Fruit fly (Drosophila melanogaster) whole organism, embryonic: ENCODE results near the gene Ctl1.

Experiments
- ATbp ChIP-seq: fragments of 200-800 bp; sonication (Bioruptor generic); optimal IDR thresholded peaks from 2 replicates; lab custom pipeline; 2017; ENCODE audit warnings: missing biosample characterization, mild to moderate bottlenecking, missing genetic modification characterization, missing genetic modification reagents
- Antp ChIP-seq: fragments of 200-800 bp; sonication (Bioruptor generic); optimal IDR thresholded peaks from 3 replicates; lab custom pipeline; 2016; ENCODE audit warnings: missing biosample characterization, missing genetic modification characterization
- Blimp-1 ChIP-seq: fragments of 200-800 bp; sonication (Bioruptor generic); optimal IDR thresholded peaks from 3 replicates; lab custom pipeline; 2018; ENCODE audit warnings: missing biosample characterization, missing genetic modification characterization, mild to moderate bottlenecking, moderate library complexity, missing genetic modification reagents
- CG10431 ChIP-seq: fragments of 200-800 bp; sonication (Bioruptor generic); optimal IDR thresholded peaks from 3 replicates; lab custom pipeline; 2018; ENCODE audit warnings: missing biosample characterization, mild to moderate bottlenecking, missing genetic modification characterization
- CG10979 ChIP-seq: fragments of 200-800 bp; sonication (Bioruptor generic); optimal IDR thresholded peaks from 2 replicates; lab custom pipeline; 2018; ENCODE audit warnings: missing biosample characterization, mild to moderate bottlenecking, missing genetic modification characterization, moderate library complexity
- CG11085 ChIP-seq: fragments of 200-800 bp; sonication (Bioruptor generic); IDR thresholded peaks from 2 replicates; pipeline ENCODE4 v1.3.6; 2022; ENCODE audit warnings: missing biosample characterization, missing genetic modification characterization
- CG11504 ChIP-seq: fragments of 200-800 bp; sonication (Bioruptor generic); optimal IDR thresholded peaks from 3 replicates; lab custom pipeline; 2019; ENCODE audit warnings: missing biosample characterization, mild to moderate bottlenecking, missing genetic modification characterization, moderate library complexity
- CG12236 ChIP-seq: fragments of 200-800 bp; sonication (Bioruptor generic); optimal IDR thresholded peaks from 2 replicates; lab custom pipeline; 2016; ENCODE audit warnings: missing biosample characterization, missing genetic modification characterization
- CG1233 ChIP-seq: fragments of 200-800 bp; sonication (Bioruptor generic); optimal IDR thresholded peaks from 4 replicates; lab custom pipeline; 2018; ENCODE audit warnings: missing biosample characterization, mild to moderate bottlenecking, missing genetic modification characterization
- CG12659 ChIP-seq: fragments of 200-800 bp; sonication (Bioruptor generic); optimal IDR thresholded peaks from 3 replicates; lab custom pipeline; 2017; ENCODE audit warnings: mild to moderate bottlenecking, missing biosample characterization, missing genetic modification reagents, missing genetic modification characterization
- CG13424 ChIP-seq: fragments of 200-800 bp; sonication (Bioruptor generic); optimal IDR thresholded peaks from 2 replicates; lab custom pipeline; 2019; ENCODE audit warnings: missing biosample characterization, mild to moderate bottlenecking, missing genetic modification characterization, moderate library complexity
- CG14667 ChIP-seq: fragments of 200-800 bp; sonication (Bioruptor generic); IDR thresholded peaks from 2 replicates; pipeline ENCODE4 v1.3.6; 2022; ENCODE audit warnings: missing biosample characterization, missing genetic modification characterization
- CG14710 ChIP-seq: fragments of 200-800 bp; sonication (Bioruptor generic); optimal IDR thresholded peaks from 3 replicates; lab custom pipeline; 2019; ENCODE audit warnings: missing biosample characterization, mild to moderate bottlenecking, missing genetic modification characterization, moderate library complexity
- CG15073 ChIP-seq: fragments of 200-800 bp; sonication (Bioruptor generic); optimal IDR thresholded peaks from 2 replicates; lab custom pipeline; 2016; ENCODE audit warnings: missing biosample characterization, missing genetic modification characterization
- CG15601 ChIP-seq: fragments of 200-800 bp; sonication (Bioruptor generic); optimal IDR thresholded peaks from 3 replicates; lab custom pipeline; 2019; ENCODE audit warnings: missing biosample characterization, mild to moderate bottlenecking, missing genetic modification characterization, moderate library complexity
- CG16863 ChIP-seq: fragments of 200-800 bp; sonication (Bioruptor generic); optimal IDR thresholded peaks from 3 replicates; lab custom pipeline; 2016; ENCODE audit warnings: missing biosample characterization, missing genetic modification characterization
- CG2712 ChIP-seq: fragments of 200-800 bp; optimal IDR thresholded peaks from 3 replicates; lab custom pipeline; 2019; ENCODE audit warnings: missing biosample characterization, mild to moderate bottlenecking, missing genetic modification characterization, moderate library complexity
- CG4424 ChIP-seq: fragments of 200-800 bp; sonication (Bioruptor generic); optimal IDR thresholded peaks from 3 replicates; lab custom pipeline; 2016; ENCODE audit warnings: missing biosample characterization, missing genetic modification characterization
- CG6254 ChIP-seq: fragments of 200-800 bp; sonication (Bioruptor generic); optimal IDR thresholded peaks from 3 replicates; lab custom pipeline; 2017; ENCODE audit warnings: mild to moderate bottlenecking, missing biosample characterization, missing genetic modification reagents, missing genetic modification characterization
- CG6689 ChIP-seq: fragments of 200-800 bp; sonication (Bioruptor generic); IDR thresholded peaks from 2 replicates; pipeline ENCODE4 v1.3.6; 2022; ENCODE audit warnings: missing biosample characterization, missing genetic modification characterization
- CG8359 ChIP-seq: fragments of 200-800 bp; sonication (Bioruptor generic); optimal IDR thresholded peaks from 2 replicates; lab custom pipeline; 2017; ENCODE audit warnings: missing biosample characterization, mild to moderate bottlenecking, missing genetic modification characterization, borderline replicate concordance
- CG8478 ChIP-seq: fragments of >200 bp; optimal IDR thresholded peaks from 2 replicates; lab custom pipeline; 2018
- CG9215 ChIP-seq: fragments of 200-800 bp; sonication (Bioruptor generic); IDR thresholded peaks from 2 replicates; pipeline ENCODE4 v1.3.6; 2022; ENCODE audit warnings: missing biosample characterization, missing genetic modification characterization
- CG9727 ChIP-seq: fragments of 200-800 bp; sonication (Bioruptor generic); optimal IDR thresholded peaks from 3 replicates; lab custom pipeline; 2017; ENCODE audit warnings: missing biosample characterization, mild to moderate bottlenecking, missing genetic modification characterization
- D ChIP-seq, 2 experiments: fragments of 200-800 bp in 1 of 2; fragments of >200 bp in 1 of 2; sonication (Bioruptor generic) in 1 of 2; optimal IDR thresholded peaks; 2 replicates in 1 of 2; 3 replicates in 1 of 2; lab custom pipeline; 2017; ENCODE audit warnings: mild to moderate bottlenecking in 1 of 2, missing biosample characterization in 1 of 2, missing genetic modification characterization in 1 of 2, missing genetic modification reagents in 1 of 2
- HmgZ ChIP-seq: fragments of 200-800 bp; sonication (Bioruptor generic); optimal IDR thresholded peaks from 2 replicates; lab custom pipeline; 2018; ENCODE audit warnings: missing biosample characterization, mild to moderate bottlenecking, missing genetic modification characterization
- Kr ChIP-seq: fragments of 200-800 bp; sonication (Bioruptor generic); optimal IDR thresholded peaks from 2 replicates; lab custom pipeline; 2017; ENCODE audit warnings: missing biosample characterization, mild to moderate bottlenecking, missing genetic modification characterization
- NK7.1 ChIP-seq: fragments of 200-800 bp; sonication (Bioruptor generic); optimal IDR thresholded peaks from 3 replicates; lab custom pipeline; 2016; ENCODE audit warnings: missing biosample characterization, missing genetic modification characterization
- Pdp1 ChIP-seq, 2 experiments: fragments of 200-800 bp; sonication (Bioruptor generic); optimal IDR thresholded peaks; 3 replicates each; lab custom pipeline; 2016; ENCODE audit warnings: missing biosample characterization in 2 of 2, missing genetic modification characterization in 2 of 2, mild to moderate bottlenecking in 1 of 2, moderate library complexity in 1 of 2
- Side ChIP-seq: fragments of 200-800 bp; sonication (Bioruptor generic); optimal IDR thresholded peaks from 2 replicates; lab custom pipeline; 2016; ENCODE audit warnings: missing biosample characterization, missing genetic modification characterization
- Stat92E ChIP-seq, 3 experiments: fragments of >200 bp in 2 of 3; fragments of 200-800 bp in 1 of 3; sonication (Bioruptor generic) in 1 of 3; optimal IDR thresholded peaks; 2 replicates each; lab custom pipeline; 2017 to 2019; ENCODE audit warnings: missing biosample characterization in 3 of 3, missing genetic modification characterization in 3 of 3, mild to moderate bottlenecking in 1 of 3, moderate library complexity in 1 of 3
- bsh ChIP-seq, 2 experiments: fragments of 200-800 bp; sonication (Bioruptor generic); optimal IDR thresholded peaks; 2 replicates each; lab custom pipeline; 2017 to 2018; ENCODE audit warnings: mild to moderate bottlenecking in 2 of 2, missing biosample characterization in 2 of 2, missing genetic modification characterization in 2 of 2, moderate library complexity in 1 of 2
- cas ChIP-seq: fragments of 200-800 bp; sonication (Bioruptor generic); IDR thresholded peaks from 2 replicates; pipeline ENCODE4 v1.3.6; 2022; ENCODE audit warnings: missing biosample characterization, missing genetic modification characterization
- chm ChIP-seq: fragments of 200-800 bp; sonication (Bioruptor generic); IDR thresholded peaks from 2 replicates; pipeline ENCODE4 v1.3.6; 2022; ENCODE audit warnings: missing biosample characterization, missing genetic modification characterization
- gcm ChIP-seq: fragments of 200-800 bp; sonication (Bioruptor generic); optimal IDR thresholded peaks from 2 replicates; lab custom pipeline; 2019; ENCODE audit warnings: missing biosample characterization, mild to moderate bottlenecking, missing genetic modification characterization, moderate library complexity
- grau ChIP-seq: fragments of 200-800 bp; optimal IDR thresholded peaks from 3 replicates; lab custom pipeline; 2019; ENCODE audit warnings: missing biosample characterization, mild to moderate bottlenecking, missing genetic modification characterization, moderate library complexity
- hbn ChIP-seq: fragments of 200-800 bp; sonication (Bioruptor generic); IDR thresholded peaks from 2 replicates; pipeline ENCODE4 v1.3.6; 2022; ENCODE audit warnings: missing biosample characterization, missing genetic modification characterization; ENCODE audit not compliant: partially characterized antibody
- hkb ChIP-seq, 2 experiments: fragments of 200-800 bp in 1 of 2; fragments of >200 bp in 1 of 2; sonication (Bioruptor generic) in 1 of 2; IDR thresholded peaks in 1 of 2; optimal IDR thresholded peaks in 1 of 2; 2 replicates each; pipeline versions ENCODE4 v1.3.6 to Lab custom; 2017 to 2022; ENCODE audit warnings: missing biosample characterization in 1 of 2, missing genetic modification characterization in 1 of 2
- lola ChIP-seq, 3 experiments: fragments of >200 bp in 2 of 3; fragments of 200-800 bp in 1 of 3; sonication (Bioruptor generic) in 1 of 3; optimal IDR thresholded peaks; 2 replicates each; lab custom pipeline; 2017 to 2019; ENCODE audit warnings: missing biosample characterization in 3 of 3, missing genetic modification characterization in 3 of 3, mild to moderate bottlenecking in 1 of 3, moderate library complexity in 1 of 3
- oc ChIP-seq: fragments of 200-800 bp; sonication (Bioruptor generic); optimal IDR thresholded peaks from 2 replicates; lab custom pipeline; 2018; ENCODE audit warnings: missing biosample characterization, mild to moderate bottlenecking, missing genetic modification characterization, moderate library complexity
- pfk ChIP-seq: fragments of 200-800 bp; sonication (Bioruptor generic); optimal IDR thresholded peaks from 2 replicates; lab custom pipeline; 2018; ENCODE audit warnings: missing biosample characterization, mild to moderate bottlenecking, missing genetic modification characterization, moderate library complexity
- psq ChIP-seq: fragments of 200-800 bp; sonication (Bioruptor generic); optimal IDR thresholded peaks from 2 replicates; lab custom pipeline; 2017; ENCODE audit warnings: missing biosample characterization, missing genetic modification characterization
- sens ChIP-seq: fragments of 200-800 bp; sonication (Bioruptor generic); peaks from one replicate; lab custom pipeline; 2016; ENCODE audit warnings: missing biosample characterization, missing genetic modification characterization
- sug ChIP-seq: fragments of 200-800 bp; optimal IDR thresholded peaks from 2 replicates; lab custom pipeline; 2019; ENCODE audit warnings: missing biosample characterization, mild to moderate bottlenecking, missing genetic modification characterization, moderate library complexity
- tap ChIP-seq: fragments of 200-800 bp; optimal IDR thresholded peaks from 3 replicates; lab custom pipeline; 2019; ENCODE audit warnings: missing biosample characterization, mild to moderate bottlenecking, missing genetic modification characterization, moderate library complexity
- vfl ChIP-seq: fragments of 200-800 bp; sonication (Bioruptor generic); optimal IDR thresholded peaks from 2 replicates; lab custom pipeline; 2016; ENCODE audit warnings: missing biosample characterization, missing genetic modification characterization
- z ChIP-seq: fragments of 200-800 bp; sonication (Bioruptor generic); IDR thresholded peaks from 3 replicates; pipeline ENCODE4 v1.3.6; 2022; ENCODE audit warnings: missing biosample characterization, missing genetic modification characterization
- zf30C ChIP-seq: fragments of 200-800 bp; sonication (Bioruptor generic); optimal IDR thresholded peaks from 3 replicates; lab custom pipeline; 2018; ENCODE audit warnings: missing biosample characterization, mild to moderate bottlenecking, missing genetic modification characterization

The Ctl1 gene

dm6 chr3L:4272167-4272773 is 5.5 kb upstream of the Ctl1 start (continued):
- no peak for TF ChIP-seq z (GFP tag; lab: Robert Waterston, UW)
- TF ChIP-seq CG10431 (GFP tag; lab: Kevin White, UChicago), result peak; percentile 74
- TF ChIP-seq cas (GFP tag; lab: Robert Waterston, UW), result no peak
- TF ChIP-seq pfk (GFP tag; lab: Kevin White, UChicago), result no peak
- TF ChIP-seq HmgZ (tag; lab: Kevin White, UChicago), result no peak
- TF ChIP-seq CG8359 (GFP tag; lab: Kevin White, UChicago), result no peak
- peak; percentile 19 for TF ChIP-seq oc (tag; lab: Kevin White, UChicago)
- peak; percentile 86 for TF ChIP-seq CG15601 (tag; lab: Kevin White, UChicago)
- peak; percentile 62 for TF ChIP-seq ATbp (GFP tag; lab: Kevin White, UChicago)
- TF ChIP-seq CG16863 (GFP tag; lab: Kevin White, UChicago), result peak; percentile 2
- no peak for TF ChIP-seq CG15073 (GFP tag; lab: Kevin White, UChicago)
- no peak for TF ChIP-seq CG4424 (GFP tag; lab: Kevin White, UChicago)
- no peak for TF ChIP-seq NK7.1
- peak; percentile 62; the same call in 1 of the 2 replicates for TF ChIP-seq chm (GFP tag; lab: Robert Waterston, UW)
- TF ChIP-seq CG2712 (tag; lab: Kevin White, UChicago), result peak; percentile 23
- no peak for TF ChIP-seq CG8478 (lab: Kevin White, UChicago)
- no peak for TF ChIP-seq tap
- no peak for TF ChIP-seq hbn (GFP tag; lab: Robert Waterston, UW)
- TF ChIP-seq CG1233 (GFP tag; lab: Kevin White, UChicago), result peak; percentile 33
- peak; percentile 50 for TF ChIP-seq CG14710
- TF ChIP-seq CG6254, result peak; percentile 28
- peak in 1 of 3 experiments; percentile 27 for TF ChIP-seq Stat92E (GFP tag; optimal IDR thresholded peaks at IDR 0.05; lab: Kevin White, UChicago)
- peak in 1 of 3 experiments; percentile 31 for TF ChIP-seq lola (GFP tag; optimal IDR thresholded peaks at IDR 0.05; lab: Kevin White, UChicago)
- TF ChIP-seq CG9215 (GFP tag; lab: Robert Waterston, UW), result no peak
- TF ChIP-seq sens (GFP tag; lab: Kevin White, UChicago), result peak; percentile 86
- TF ChIP-seq vfl (GFP tag; lab: Kevin White, UChicago), result no peak
- peak; percentile 33 for TF ChIP-seq Side (GFP tag; lab: Kevin White, UChicago)
- TF ChIP-seq CG11504 (tag; lab: Kevin White, UChicago), result no peak
- TF ChIP-seq CG10979, result peak; percentile 38
- peak; percentile 64 for TF ChIP-seq Blimp-1 (GFP tag; lab: Kevin White, UChicago)
- peak in 1 of 2 experiments; percentile 33 for TF ChIP-seq Pdp1 (GFP tag; optimal IDR thresholded peaks at IDR 0.05; lab: Kevin White, UChicago)
- no peak for TF ChIP-seq gcm (GFP tag; lab: Kevin White, UChicago)
- TF ChIP-seq sug (tag; lab: Kevin White, UChicago), result no peak
- peak in 1 of 2 experiments; percentile 68 for TF ChIP-seq bsh (GFP tag; optimal IDR thresholded peaks at IDR 0.05; lab: Kevin White, UChicago)
- no peak for TF ChIP-seq CG12659
- TF ChIP-seq zf30C (GFP tag; lab: Kevin White, UChicago), result no peak
- no peak for TF ChIP-seq grau (tag; lab: Kevin White, UChicago)
- peak; percentile 13 for TF ChIP-seq CG13424 (tag; lab: Kevin White, UChicago)
- no peak for TF ChIP-seq hkb (optimal IDR thresholded peaks at IDR 0.05; lab: Kevin White, UChicago)
- no peak for TF ChIP-seq hkb (GFP tag; IDR thresholded peaks at IDR 0.05; lab: Robert Waterston, UW)
- TF ChIP-seq Kr, result peak; percentile 45
- no peak for TF ChIP-seq D (optimal IDR thresholded peaks at IDR 0.05; lab: Kevin White, UChicago)
- TF ChIP-seq D (GFP tag; optimal IDR thresholded peaks at IDR 0.05; lab: Kevin White, UChicago), result peak; percentile 55
- TF ChIP-seq CG9727, result peak; percentile 59
- no peak for TF ChIP-seq psq (GFP tag; lab: Kevin White, UChicago)
- peak; percentile 10 for TF ChIP-seq CG12236 (GFP tag; lab: Kevin White, UChicago)
- TF ChIP-seq Antp (GFP tag; lab: Kevin White, UChicago), result no peak
- TF ChIP-seq CG11085 (GFP tag; lab: Robert Waterston, UW), result no peak
- TF ChIP-seq CG14667 (GFP tag; lab: Robert Waterston, UW), result no peak
- TF ChIP-seq CG6689, result 0 out of 2 replicates have a peak, but pooled peaks have one; percentile 14
